Fruit fly (Drosophila melanogaster): ENCODE measurements around the gene Sry-beta.

DNA sequence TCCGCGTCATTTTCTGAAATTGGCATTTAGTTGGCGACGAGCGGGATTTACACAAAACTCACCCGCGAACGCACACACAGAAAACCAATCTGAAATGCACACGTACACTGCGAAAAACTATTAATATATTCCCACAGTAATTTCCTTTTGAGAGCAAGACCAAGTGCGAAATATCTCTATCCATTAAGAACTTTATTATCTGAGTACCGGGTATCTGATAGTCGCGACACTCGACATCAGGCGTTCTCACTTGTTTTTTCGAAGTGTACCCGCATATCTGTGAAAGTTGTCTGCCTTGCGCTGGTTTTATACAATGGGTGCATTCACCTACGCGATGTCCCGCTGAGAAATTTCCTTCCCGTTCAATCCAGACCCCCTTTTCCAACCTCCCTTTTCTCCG, 36.6 kb downstream of the Sry-beta start:
- no peak for TF ChIP-seq crol (GFP tag; IDR thresholded peaks at IDR 0.05)
- TF ChIP-seq slbo (GFP tag; IDR thresholded peaks at IDR 0.05) = no peak
- TF ChIP-seq sima (GFP tag; optimal IDR thresholded peaks at IDR 0.05) = no peak
- TF ChIP-seq az2 (GFP tag; optimal IDR thresholded peaks at IDR 0.05) = peak; percentile 26
- no peak for TF ChIP-seq h (optimal IDR thresholded peaks at IDR 0.05)

All from whole organism, embryonic.